Worm (Caenorhabditis elegans) whole organism, L3 larva: ENCODE measurements around the gene W02A2.9.
A peak's percentile ranks its signal among the peaks of the same experiment; 100 is the strongest.

Experiments
- ceh-28 ChIP-seq: fragments of 150-350 bp; optimal IDR thresholded peaks from 2 replicates; lab custom pipeline; 2014; ENCODE audit warnings: missing biosample characterization, missing genetic modification reagents, missing genetic modification characterization
- daf-12 ChIP-seq: fragments of 150-350 bp; optimal IDR thresholded peaks from 2 replicates; lab custom pipeline; 2014; ENCODE audit warnings: missing biosample characterization, missing genetic modification reagents, missing genetic modification characterization
- elt-2 ChIP-seq: sonication (generic microtip); optimal IDR thresholded peaks from 2 replicates; lab custom pipeline; 2016; ENCODE audit warnings: missing genetic modification reagents, mild to moderate bottlenecking, missing genetic modification characterization, missing compliant biosample characterization
- elt-3 ChIP-seq, 3 experiments: fragments of 150-350 bp in 1 of 3; sonication (generic microtip) in 2 of 3; optimal IDR thresholded peaks; 2 replicates in 2 of 3; 4 replicates in 1 of 3; lab custom pipeline; 2014 to 2017; ENCODE audit warnings: missing biosample characterization in 3 of 3, missing genetic modification characterization in 3 of 3
- lin-39 ChIP-seq: fragments of 150-350 bp; optimal IDR thresholded peaks from 2 replicates; lab custom pipeline; 2018; ENCODE audit warnings: missing biosample characterization, missing genetic modification reagents, missing genetic modification characterization
- nhr-12 ChIP-seq: fragments of 150-350 bp; optimal IDR thresholded peaks from 2 replicates; lab custom pipeline; 2014; ENCODE audit warnings: missing biosample characterization, missing genetic modification characterization
- nhr-43 ChIP-seq: sonication (generic microtip); optimal IDR thresholded peaks from 2 replicates; lab custom pipeline; 2016; ENCODE audit warnings: mild to moderate bottlenecking, missing genetic modification characterization, missing compliant biosample characterization; ENCODE audit not compliant: poor library complexity, severe bottlenecking
- pha-4 ChIP-seq: fragments of 150-350 bp; optimal IDR thresholded peaks from 2 replicates; lab custom pipeline; 2014; ENCODE audit warnings: missing biosample characterization, missing genetic modification reagents, missing genetic modification characterization
- pqm-1 ChIP-seq: fragments of 150-350 bp; optimal IDR thresholded peaks from 2 replicates; lab custom pipeline; 2017; ENCODE audit warnings: missing biosample characterization, missing genetic modification characterization, inconsistent platforms
- skn-1 ChIP-seq: fragments of 150-350 bp; optimal IDR thresholded peaks from 2 replicates; lab custom pipeline; 2014; ENCODE audit warnings: missing biosample characterization, missing genetic modification characterization
- tbx-2 ChIP-seq: sonication (generic microtip); optimal IDR thresholded peaks from 2 replicates; lab custom pipeline; 2016; ENCODE audit warnings: mild to moderate bottlenecking, missing genetic modification characterization, missing compliant biosample characterization

The W02A2.9 gene

ce11 chrIV:13396375-13396774 lies 48.9 kb downstream of the W02A2.9 start:
- TF ChIP-seq tbx-2 (tag; lab: Kevin White, UChicago) (no peak), ceh-28 (tag; lab: Kevin White, UChicago) (no peak), lin-39 (tag; lab: Kevin White, UChicago) (no peak), pqm-1 (tag; lab: Kevin White, UChicago) (peak; percentile 91), elt-3 (tag; optimal IDR thresholded peaks at IDR 0.05; lab: Kevin White, UChicago) (peak in 1 of 3 experiments; percentile 15), elt-2 (peak; percentile 90), nhr-43 (tag; lab: Kevin White, UChicago) (peak; percentile 8), daf-12 (tag; lab: Kevin White, UChicago) (no peak), skn-1 (tag; lab: Kevin White, UChicago) (peak; percentile 73), pha-4 (tag; lab: Kevin White, UChicago) (peak; percentile 78), nhr-12 (no peak)
